Fruit fly (Drosophila melanogaster) whole organism: ENCODE measurements around the gene HisRS.

Source experiments
- Dll ChIP-seq: fragments of >200 bp; optimal IDR thresholded peaks from 2 replicates; lab custom pipeline; 2017
- psq ChIP-seq: fragments of >200 bp; optimal IDR thresholded peaks from 2 replicates; lab custom pipeline; 2017

DNA sequence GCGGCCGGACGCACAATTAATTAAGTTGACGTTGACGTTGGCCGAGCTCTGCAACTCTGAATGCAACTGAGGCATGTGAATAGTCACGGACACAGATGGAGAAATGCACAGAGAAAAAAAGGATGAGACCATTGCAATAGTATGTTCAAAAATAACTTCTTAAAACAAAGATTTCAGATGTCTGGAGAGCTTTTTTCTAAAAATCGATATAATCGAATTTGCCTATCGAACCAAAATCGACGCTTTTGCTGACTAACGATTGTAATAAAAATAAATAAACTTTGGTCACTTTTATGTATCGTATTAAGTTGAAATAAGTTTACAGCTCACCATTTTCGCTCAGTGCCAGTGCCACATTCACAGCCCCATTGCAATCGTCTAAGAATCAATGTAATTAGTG is 43.4 kb downstream of the HisRS start:
- TF ChIP-seq psq (lab: Kevin White, UChicago) (no peak), Dll (lab: Kevin White, UChicago) (no peak)
